Worm (Caenorhabditis elegans): ENCODE measurements around the gene fat-3.

DNA sequence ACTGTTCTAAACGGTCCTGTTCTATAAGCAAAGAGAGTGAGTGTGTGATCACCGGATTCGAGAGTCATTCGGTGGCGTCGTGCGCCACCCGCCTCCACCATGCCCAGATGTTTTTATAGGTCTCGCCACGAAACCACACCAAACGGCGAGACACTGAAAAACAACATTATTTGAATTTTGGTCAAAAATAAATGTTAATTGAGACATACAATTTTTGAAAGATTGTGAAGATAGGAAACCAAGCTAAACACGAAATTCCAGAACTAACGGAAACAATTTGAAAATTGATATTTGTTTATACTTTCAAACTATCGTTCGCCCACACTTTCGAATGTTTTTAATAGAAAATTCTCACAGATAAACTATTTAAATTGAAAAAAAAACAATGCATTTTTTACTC, 21.7 kb downstream of the fat-3 start, which contains the start of gene catp-6:
- TF ChIP-seq nhr-237 (tag; optimal IDR thresholded peaks at IDR 0.05) = no peak
- no peak for TF ChIP-seq fkh-10 (GFP tag; optimal IDR thresholded peaks at IDR 0.05)
- no peak for TF ChIP-seq lin-39 (tag; optimal IDR thresholded peaks at IDR 0.05)
- no peak for TF ChIP-seq lin-15B (tag; optimal IDR thresholded peaks at IDR 0.05)
